ENCODE assay signal across 3 worm cellular contexts in genomic region chrV:13269228-13269630, ce11.
TF ChIP-seq lines count a peak whose summit lies in the region.

No protein-coding gene starts in this region.

TF ChIP-seq in whole organism, L1 larva, 84 proteins besides CTCF, POLR2A, EP300 and RAD21 (continued from another document):
- TF ChIP-seq nhr-11 (tag; optimal IDR thresholded peaks at IDR 0.05; lab: Kevin White, UChicago) (no peak), mab-9 (GFP tag; IDR thresholded peaks at IDR 0.05; lab: Robert Waterston, UW) (no peak), snpc-4 (tag; optimal IDR thresholded peaks at IDR 0.05; lab: Kevin White, UChicago) (no peak), vab-15 (tag; optimal IDR thresholded peaks at IDR 0.05; lab: Kevin White, UChicago) (no peak), swsn-7 (tag; optimal IDR thresholded peaks at IDR 0.05; lab: Kevin White, UChicago) (no peak), jun-1 (tag; optimal IDR thresholded peaks at IDR 0.05; lab: Kevin White, UChicago) (peak; percentile 87), nhr-47 (tag; optimal IDR thresholded peaks at IDR 0.05; lab: Kevin White, UChicago) (no peak), F16B12.6 (tag; optimal IDR thresholded peaks at IDR 0.05; lab: Kevin White, UChicago) (no peak), fos-1 (tag; optimal IDR thresholded peaks at IDR 0.05; lab: Kevin White, UChicago) (no peak), mep-1 (tag; optimal IDR thresholded peaks at IDR 0.05; lab: Kevin White, UChicago) (no peak), zag-1 (tag; optimal IDR thresholded peaks at IDR 0.05; lab: Kevin White, UChicago) (no peak), ceh-82 (tag; optimal IDR thresholded peaks at IDR 0.05; lab: Kevin White, UChicago) (no peak), efl-3 (GFP tag; optimal IDR thresholded peaks at IDR 0.05; lab: Kevin White, UChicago) (no peak), nhr-90 (tag; optimal IDR thresholded peaks at IDR 0.05; lab: Kevin White, UChicago; ENCODE audit: poor library complexity) (peak; percentile 58), lin-39 (tag; optimal IDR thresholded peaks at IDR 0.05; lab: Kevin White, UChicago) (no peak), unc-130 (tag; optimal IDR thresholded peaks at IDR 0.05; lab: Kevin White, UChicago) (no peak), ztf-11 (tag; optimal IDR thresholded peaks at IDR 0.05; lab: Kevin White, UChicago) (no peak), mef-2 (tag; optimal IDR thresholded peaks at IDR 0.05; lab: Kevin White, UChicago) (no peak), sox-4 (tag; optimal IDR thresholded peaks at IDR 0.05; lab: Kevin White, UChicago) (no peak), lsy-2 (tag; optimal IDR thresholded peaks at IDR 0.05; lab: Kevin White, UChicago) (peak in 1 of 2 experiments; percentile 60), hlh-4 (tag; optimal IDR thresholded peaks at IDR 0.05; lab: Kevin White, UChicago) (no peak), nhr-28 (tag; optimal IDR thresholded peaks at IDR 0.05; lab: Kevin White, UChicago) (no peak), tbx-2 (tag; optimal IDR thresholded peaks at IDR 0.05; lab: Kevin White, UChicago) (no peak), fkh-8 (tag; optimal IDR thresholded peaks at IDR 0.05; lab: Kevin White, UChicago) (no peak)

TF ChIP-seq in whole organism, L4 larva, 104 proteins besides CTCF, POLR2A, EP300 and RAD21 (continued from another document):
- TF ChIP-seq dpl-1 (GFP tag; optimal IDR thresholded peaks at IDR 0.05; lab: Kevin White, UChicago), result no peak
- no peak for TF ChIP-seq R02D3.7 (tag; optimal IDR thresholded peaks at IDR 0.05; lab: Kevin White, UChicago)
- TF ChIP-seq lin-15B (tag; optimal IDR thresholded peaks at IDR 0.05; lab: Kevin White, UChicago), result no peak
- TF ChIP-seq php-3 (GFP tag; IDR thresholded peaks at IDR 0.05; lab: Robert Waterston, UW), result peak; percentile 80; the same call in 1 of the 2 replicates
- no peak for TF ChIP-seq vab-7 (GFP tag; IDR thresholded peaks at IDR 0.05; lab: Robert Waterston, UW)
- peak; percentile 56 for TF ChIP-seq nhr-6 (tag; optimal IDR thresholded peaks at IDR 0.05; lab: Kevin White, UChicago)
- TF ChIP-seq egl-27 (tag; optimal IDR thresholded peaks at IDR 0.05; lab: Kevin White, UChicago), result no peak
- TF ChIP-seq arid-1 (GFP tag; conservative IDR thresholded peaks at IDR 0.05; lab: Robert Waterston, UW), result no peak
- TF ChIP-seq ama-1 (optimal IDR thresholded peaks at IDR 0.05; lab: Kevin White, UChicago), result no peak
- no peak for TF ChIP-seq zfp-2 (tag; optimal IDR thresholded peaks at IDR 0.05; lab: Kevin White, UChicago)
- TF ChIP-seq T20F7.1 (GFP tag; optimal IDR thresholded peaks at IDR 0.05; lab: Kevin White, UChicago), result peak; percentile 39
- TF ChIP-seq egl-43 (GFP tag; IDR thresholded peaks at IDR 0.05; lab: Robert Waterston, UW), result no peak
- TF ChIP-seq rbr-2 (tag; optimal IDR thresholded peaks at IDR 0.05; lab: Kevin White, UChicago), result no peak
- no peak for TF ChIP-seq snpc-4 (tag; optimal IDR thresholded peaks at IDR 0.05; lab: Kevin White, UChicago)
- TF ChIP-seq F44E2.7 (GFP tag; IDR thresholded peaks at IDR 0.05; lab: Robert Waterston, UW), result no peak
- TF ChIP-seq madf-5 (GFP tag; IDR thresholded peaks at IDR 0.05; lab: Robert Waterston, UW), result no peak
- no peak for TF ChIP-seq zfp-3 (GFP tag; conservative IDR thresholded peaks at IDR 0.05; lab: Robert Waterston, UW)
- TF ChIP-seq dmd-8 (GFP tag; IDR thresholded peaks at IDR 0.05; lab: Robert Waterston, UW), result no peak
- TF ChIP-seq aly-2 (tag; optimal IDR thresholded peaks at IDR 0.05; lab: Kevin White, UChicago), result no peak
- no peak for TF ChIP-seq madf-9 (GFP tag; conservative IDR thresholded peaks at IDR 0.05; lab: Robert Waterston, UW)
- TF ChIP-seq ces-1 (GFP tag; optimal IDR thresholded peaks at IDR 0.05; lab: Kevin White, UChicago), result no peak
- no peak for TF ChIP-seq ceh-44 (GFP tag; IDR thresholded peaks at IDR 0.05; lab: Robert Waterston, UW)
- no peak for TF ChIP-seq nhr-41 (GFP tag; IDR thresholded peaks at IDR 0.05; lab: Robert Waterston, UW)
- TF ChIP-seq lin-1 (GFP tag; IDR thresholded peaks at IDR 0.05; lab: Robert Waterston, UW), result peak; percentile 66; the same call in 1 of the 2 replicates
- 0 out of 2 replicates have a peak, but pooled peaks have one; percentile 46 for TF ChIP-seq mdt-29 (GFP tag; IDR thresholded peaks at IDR 0.05; lab: Robert Waterston, UW)
- TF ChIP-seq ceh-32 (tag; optimal IDR thresholded peaks at IDR 0.05; lab: Kevin White, UChicago; ENCODE audit: poor library complexity), result no peak

TF ChIP-seq in whole organism, young adult, 124 proteins besides CTCF, POLR2A, EP300 and RAD21 (continued from another document):
- TF ChIP-seq egl-18 (GFP tag; IDR thresholded peaks at IDR 0.05; lab: Robert Waterston, UW) (no peak), ztf-26 (tag; optimal IDR thresholded peaks at IDR 0.05; lab: Kevin White, UChicago) (no peak), B0261.1 (tag; optimal IDR thresholded peaks at IDR 0.05; lab: Kevin White, UChicago) (no peak), madf-10 (tag; optimal IDR thresholded peaks at IDR 0.05; lab: Kevin White, UChicago) (no peak), dpff-1 (tag; optimal IDR thresholded peaks at IDR 0.05; lab: Kevin White, UChicago) (no peak), F52B5.7 (tag; optimal IDR thresholded peaks at IDR 0.05; lab: Kevin White, UChicago) (no peak), pbrm-1 (GFP tag; IDR thresholded peaks at IDR 0.05; lab: Robert Waterston, UW) (no peak), zim-3 (tag; optimal IDR thresholded peaks at IDR 0.05; lab: Kevin White, UChicago) (no peak), sptf-2 (GFP tag; optimal IDR thresholded peaks at IDR 0.05; lab: Kevin White, UChicago) (no peak), athp-1 (tag; optimal IDR thresholded peaks at IDR 0.05; lab: Kevin White, UChicago) (no peak), madf-8 (GFP tag; conservative IDR thresholded peaks at IDR 0.05; lab: Robert Waterston, UW) (no peak), egl-44 (GFP tag; IDR thresholded peaks at IDR 0.05; lab: Robert Waterston, UW) (0 out of 2 replicates have a peak, but pooled peaks have one; percentile 26), lsl-1 (GFP tag; optimal IDR thresholded peaks at IDR 0.05; lab: Kevin White, UChicago) (no peak), akir-1 (GFP tag; optimal IDR thresholded peaks at IDR 0.05; lab: Kevin White, UChicago) (no peak), hlh-12 (tag; optimal IDR thresholded peaks at IDR 0.05; lab: Kevin White, UChicago) (no peak), egrh-3 (GFP tag; IDR thresholded peaks at IDR 0.05; lab: Robert Waterston, UW) (no peak), hsf-1 (GFP tag; IDR thresholded peaks at IDR 0.05; lab: Robert Waterston, UW) (no peak), T26A5.8 (tag; optimal IDR thresholded peaks at IDR 0.05; lab: Kevin White, UChicago) (no peak)
